Worm (Caenorhabditis elegans): ENCODE data around the gene cal-2.
A peak's percentile ranks its signal among the peaks of the same experiment; 100 is the strongest.

Gene cal-2

DNA sequence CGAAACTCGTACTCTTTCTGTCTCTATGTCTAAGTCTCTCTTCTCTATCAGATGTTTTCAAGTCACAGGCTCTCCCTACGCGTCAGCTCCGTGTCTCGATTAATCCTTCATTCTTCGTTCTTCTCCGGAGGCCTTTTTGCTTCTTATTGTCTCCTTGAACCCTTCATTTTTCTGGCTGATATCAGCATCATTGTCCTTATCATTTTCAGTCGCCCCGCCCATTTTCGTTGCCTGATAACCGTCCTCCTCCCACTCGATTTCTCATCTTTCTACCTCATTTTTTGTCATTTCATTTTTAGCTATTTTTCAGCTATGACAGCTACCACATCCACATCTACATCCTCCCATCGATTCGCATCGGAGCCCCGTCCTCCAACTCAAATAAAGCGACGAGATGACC, 38.4 kb upstream of the cal-2 start, which contains the start of gene B0457.6:
Gene B0457.6, plus strand, starts transcription at position 284 of the 400 bp plus-strand sequence.
- TF ChIP-seq aly-1 (tag; optimal IDR thresholded peaks at IDR 0.05) (no peak), tbx-37 (GFP tag; conservative IDR thresholded peaks at IDR 0.05) (no peak), ets-7 (tag; optimal IDR thresholded peaks at IDR 0.05) (no peak), hmbx-1 (tag; optimal IDR thresholded peaks at IDR 0.05) (no peak), tra-4 (tag; optimal IDR thresholded peaks at IDR 0.05) (no peak), sea-1 (GFP tag; conservative IDR thresholded peaks at IDR 0.05) (no peak), pes-1 (GFP tag; IDR thresholded peaks at IDR 0.05) (no peak), tbx-11 (GFP tag; IDR thresholded peaks at IDR 0.05) (no peak)

DNA sequence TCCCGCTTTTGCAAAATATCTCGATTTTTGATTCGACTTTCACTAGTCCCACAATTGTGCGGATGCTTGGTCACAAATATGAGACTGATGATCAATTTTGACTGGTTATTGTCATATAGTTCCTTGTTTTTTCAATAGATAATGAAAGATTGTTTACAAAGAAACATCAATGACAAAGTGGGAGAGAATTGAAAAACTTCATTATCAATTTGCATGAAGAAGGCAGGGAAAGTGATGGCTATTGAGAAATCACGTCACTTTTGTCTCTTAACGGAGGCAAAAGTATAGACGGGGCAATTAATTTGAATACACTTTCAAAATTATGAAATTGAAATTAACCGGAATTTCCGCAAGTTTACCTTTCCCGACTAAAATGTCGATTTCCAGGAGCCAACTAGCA, 37.3 kb upstream of the cal-2 start:
- TF ChIP-seq ceh-13 (GFP tag; optimal IDR thresholded peaks at IDR 0.05) (no peak), F13C5.2 (tag; optimal IDR thresholded peaks at IDR 0.05) (no peak), B0310.2 (tag; optimal IDR thresholded peaks at IDR 0.05) (no peak), scrt-1 (GFP tag; IDR thresholded peaks at IDR 0.05) (no peak), tbx-11 (GFP tag; IDR thresholded peaks at IDR 0.05) (no peak), hmg-4 (GFP tag; optimal IDR thresholded peaks at IDR 0.05) (no peak), flt-1 (GFP tag; IDR thresholded peaks at IDR 0.05) (no peak), tbx-37 (GFP tag; conservative IDR thresholded peaks at IDR 0.05) (no peak), tra-4 (tag; optimal IDR thresholded peaks at IDR 0.05) (no peak), aly-1 (tag; optimal IDR thresholded peaks at IDR 0.05) (no peak), ceh-36 (tag; optimal IDR thresholded peaks at IDR 0.05) (no peak), ets-7 (tag; optimal IDR thresholded peaks at IDR 0.05) (no peak), hnd-1 (tag; optimal IDR thresholded peaks at IDR 0.05) (no peak), pes-1 (GFP tag; IDR thresholded peaks at IDR 0.05) (no peak), hmbx-1 (tag; optimal IDR thresholded peaks at IDR 0.05) (no peak)

DNA sequence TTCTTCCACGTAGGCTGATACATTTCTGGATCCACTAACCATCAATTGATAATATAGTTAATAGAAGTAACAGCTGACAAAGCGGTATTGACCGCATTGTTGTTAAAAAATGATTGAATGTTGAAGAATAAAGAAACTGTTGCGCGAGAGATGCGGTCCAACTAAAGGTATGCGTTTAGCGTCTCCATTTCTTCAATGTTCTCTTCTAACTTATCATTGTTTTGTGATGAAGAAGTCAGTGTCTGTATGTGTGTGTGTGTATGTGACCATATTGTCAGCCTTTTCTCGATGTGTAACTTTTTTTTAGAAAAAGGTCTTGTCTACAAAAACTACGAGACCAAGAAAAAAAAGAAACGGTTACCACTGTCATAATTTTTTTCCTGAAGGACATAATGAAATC, 34.1 kb upstream of the cal-2 start, which contains the start of gene B0457.2:
Gene B0457.2, minus strand, starts transcription at position 101 of the 400 bp plus-strand sequence.
- TF ChIP-seq ama-1 (optimal IDR thresholded peaks at IDR 0.05), result no peak
- TF ChIP-seq tra-4 (tag; optimal IDR thresholded peaks at IDR 0.05), result no peak
- no peak for TF ChIP-seq tbx-37 (GFP tag; conservative IDR thresholded peaks at IDR 0.05)
- TF ChIP-seq aly-1 (tag; optimal IDR thresholded peaks at IDR 0.05), result no peak
- no peak for TF ChIP-seq hnd-1 (tag; optimal IDR thresholded peaks at IDR 0.05)
- TF ChIP-seq flt-1 (GFP tag; IDR thresholded peaks at IDR 0.05), result no peak
- TF ChIP-seq F13C5.2 (tag; optimal IDR thresholded peaks at IDR 0.05), result no peak
- TF ChIP-seq ceh-36 (tag; optimal IDR thresholded peaks at IDR 0.05), result no peak
- no peak for TF ChIP-seq pes-1 (GFP tag; IDR thresholded peaks at IDR 0.05)
- TF ChIP-seq ets-7 (tag; optimal IDR thresholded peaks at IDR 0.05), result no peak
- TF ChIP-seq B0310.2 (tag; optimal IDR thresholded peaks at IDR 0.05), result no peak
- no peak for TF ChIP-seq hmbx-1 (tag; optimal IDR thresholded peaks at IDR 0.05)
- TF ChIP-seq hmg-4 (GFP tag; optimal IDR thresholded peaks at IDR 0.05), result no peak
- TF ChIP-seq sea-1 (GFP tag; conservative IDR thresholded peaks at IDR 0.05), result no peak

DNA sequence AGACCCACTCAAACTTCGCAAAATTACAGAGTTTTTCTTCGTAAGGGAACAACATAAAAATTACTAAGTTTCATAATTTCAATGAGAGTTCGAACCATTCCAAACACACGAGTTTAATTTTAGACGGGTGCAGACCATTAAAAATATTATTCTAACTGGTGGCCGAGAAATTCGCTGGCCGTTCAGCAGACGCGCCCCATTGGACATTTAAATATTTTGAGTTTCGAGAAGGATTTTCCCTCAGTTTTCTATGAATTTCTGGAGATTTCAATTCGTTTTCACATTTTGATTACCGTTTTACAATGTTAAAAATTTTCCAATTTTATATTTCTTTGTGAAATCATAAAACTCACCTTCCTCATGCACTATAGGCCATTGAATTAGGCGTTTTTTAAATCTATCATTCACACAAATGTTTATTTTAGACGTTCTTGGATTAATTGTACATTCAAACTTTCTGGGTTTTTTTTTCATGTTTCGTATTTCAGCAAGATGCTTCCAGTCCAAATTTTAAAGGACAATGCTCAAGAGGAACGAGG, 33.2 kb upstream of the cal-2 start, which contains the start of gene cct-2:
Gene cct-2, plus strand, starts transcription at position 489 of the 539 bp plus-strand sequence.
- TF ChIP-seq flt-1 (GFP tag; IDR thresholded peaks at IDR 0.05) (peak; percentile 52; the same call in 1 of the 2 replicates), ets-7 (tag; optimal IDR thresholded peaks at IDR 0.05) (peak; percentile 25), scrt-1 (GFP tag; IDR thresholded peaks at IDR 0.05) (no peak)

DNA sequence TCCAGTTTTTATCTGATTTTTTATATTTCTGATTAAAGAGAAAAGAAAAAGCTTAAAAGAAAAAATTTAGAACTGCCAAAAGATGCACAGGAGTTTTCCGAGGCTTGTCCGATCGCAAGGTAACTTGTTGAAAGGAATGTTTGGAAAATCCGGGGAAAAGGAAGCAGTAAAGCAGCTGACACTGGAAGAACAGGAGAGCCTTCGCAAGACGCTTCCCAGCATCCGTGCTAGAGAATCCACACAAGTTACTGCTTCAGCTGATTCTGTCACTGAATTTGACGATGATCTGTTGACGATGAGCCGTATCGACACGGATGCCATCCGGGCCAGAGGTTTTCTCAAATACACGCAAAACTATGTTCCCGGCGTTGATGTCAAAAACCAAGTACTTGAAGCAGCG, 30.7 kb upstream of the cal-2 start, which contains the start of gene mrpl-50:
Gene mrpl-50, plus strand, starts transcription at position 71 of the 400 bp plus-strand sequence.
- TF ChIP-seq ceh-13 (GFP tag; optimal IDR thresholded peaks at IDR 0.05) (no peak), tra-4 (tag; optimal IDR thresholded peaks at IDR 0.05) (peak; percentile 22)

DNA sequence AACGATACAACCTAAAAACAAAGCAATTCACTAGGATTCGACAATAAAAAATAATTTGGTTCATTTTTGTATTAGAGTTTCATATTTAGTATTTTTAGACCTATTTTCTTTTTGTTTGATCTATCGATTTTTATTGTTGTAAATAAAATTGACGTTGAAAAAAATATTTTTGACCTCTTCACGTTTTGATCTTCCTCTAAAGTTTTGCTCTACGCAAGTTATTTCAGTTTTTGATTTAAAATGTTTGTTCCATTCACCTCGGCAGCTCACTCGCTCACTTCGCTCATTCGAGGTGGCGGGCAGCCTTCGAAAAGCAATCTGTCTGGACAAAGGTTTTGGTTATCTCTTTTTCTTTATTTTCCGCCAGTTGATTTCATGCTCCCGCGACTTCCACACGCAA, 29.8 kb upstream of the cal-2 start, which contains the start of gene enol-1:
Gene enol-1, plus strand, starts transcription at position 235 of the 400 bp plus-strand sequence.
- TF ChIP-seq scrt-1 (GFP tag; IDR thresholded peaks at IDR 0.05), result no peak
- TF ChIP-seq tbx-37 (GFP tag; conservative IDR thresholded peaks at IDR 0.05), result no peak
- TF ChIP-seq tbx-11 (GFP tag; IDR thresholded peaks at IDR 0.05), result no peak
- TF ChIP-seq ama-1 (optimal IDR thresholded peaks at IDR 0.05), result no peak

DNA sequence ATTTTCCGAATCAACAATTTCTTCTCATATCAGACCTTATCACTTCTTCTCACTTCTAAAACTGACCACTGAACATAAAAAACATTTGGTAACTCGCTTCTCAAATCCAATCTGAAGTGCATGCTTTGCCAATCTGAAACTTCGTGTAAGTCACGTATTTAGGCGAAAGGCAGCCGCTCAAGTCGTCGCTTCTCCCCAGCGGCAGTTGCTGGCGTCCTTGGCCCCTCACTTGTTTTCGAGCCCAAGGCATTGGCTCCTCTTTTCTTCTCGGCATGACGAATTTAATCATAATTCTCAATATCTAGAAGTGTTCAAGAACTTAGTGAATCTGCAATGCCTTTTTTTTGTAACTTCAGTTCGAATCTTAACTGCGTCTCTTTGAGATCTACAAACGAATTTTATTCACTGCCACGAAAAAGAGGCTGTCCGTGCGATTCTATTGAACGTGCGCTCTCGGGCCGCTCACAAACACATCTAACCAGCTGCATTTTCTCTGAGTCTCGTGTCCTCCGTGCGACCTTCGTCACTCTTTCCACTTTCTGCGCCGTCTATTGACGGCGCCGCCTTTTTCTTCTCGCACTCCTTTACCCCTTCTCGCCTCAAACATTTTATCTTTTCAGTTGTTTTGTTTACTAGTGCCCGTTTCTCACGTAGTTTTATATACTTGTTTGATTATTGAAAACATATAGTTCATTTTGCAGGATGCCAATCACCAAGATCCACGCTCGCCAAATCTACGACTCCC, 28.9 kb upstream of the cal-2 start:
- no peak for TF ChIP-seq hmg-4 (GFP tag; optimal IDR thresholded peaks at IDR 0.05)
- TF ChIP-seq aly-1 (tag; optimal IDR thresholded peaks at IDR 0.05), result no peak
- no peak for TF ChIP-seq flt-1 (GFP tag; IDR thresholded peaks at IDR 0.05)
- no peak for TF ChIP-seq pes-1 (GFP tag; IDR thresholded peaks at IDR 0.05)

DNA sequence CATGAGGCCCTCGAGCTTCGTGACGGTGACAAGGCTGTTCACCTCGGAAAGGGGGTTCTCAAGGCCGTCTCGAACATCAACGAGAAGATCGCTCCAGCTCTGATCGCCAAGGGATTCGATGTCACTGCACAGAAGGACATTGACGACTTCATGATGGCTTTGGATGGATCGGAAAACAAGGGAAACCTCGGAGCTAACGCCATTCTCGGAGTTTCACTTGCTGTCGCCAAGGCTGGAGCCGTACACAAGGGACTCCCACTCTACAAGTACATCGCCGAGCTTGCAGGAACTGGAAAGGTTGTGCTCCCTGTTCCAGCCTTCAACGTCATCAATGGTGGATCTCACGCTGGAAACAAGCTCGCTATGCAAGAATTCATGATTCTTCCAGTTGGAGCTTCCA, 28.1 kb upstream of the cal-2 start:
- TF ChIP-seq hmg-4 (GFP tag; optimal IDR thresholded peaks at IDR 0.05), result no peak
- no peak for TF ChIP-seq tra-4 (tag; optimal IDR thresholded peaks at IDR 0.05)
- TF ChIP-seq hnd-1 (tag; optimal IDR thresholded peaks at IDR 0.05), result no peak
- TF ChIP-seq tbx-37 (GFP tag; conservative IDR thresholded peaks at IDR 0.05), result no peak
- no peak for TF ChIP-seq flt-1 (GFP tag; IDR thresholded peaks at IDR 0.05)
- no peak for TF ChIP-seq tbx-11 (GFP tag; IDR thresholded peaks at IDR 0.05)
- no peak for TF ChIP-seq ama-1 (optimal IDR thresholded peaks at IDR 0.05)
- no peak for TF ChIP-seq ceh-13 (GFP tag; optimal IDR thresholded peaks at IDR 0.05)
- TF ChIP-seq B0310.2 (tag; optimal IDR thresholded peaks at IDR 0.05), result no peak
- TF ChIP-seq ets-7 (tag; optimal IDR thresholded peaks at IDR 0.05), result no peak
- TF ChIP-seq ceh-36 (tag; optimal IDR thresholded peaks at IDR 0.05), result no peak
- no peak for TF ChIP-seq scrt-1 (GFP tag; IDR thresholded peaks at IDR 0.05)
- no peak for TF ChIP-seq pes-1 (GFP tag; IDR thresholded peaks at IDR 0.05)
- TF ChIP-seq sea-1 (GFP tag; conservative IDR thresholded peaks at IDR 0.05), result no peak
- no peak for TF ChIP-seq F13C5.2 (tag; optimal IDR thresholded peaks at IDR 0.05)
- no peak for TF ChIP-seq aly-1 (tag; optimal IDR thresholded peaks at IDR 0.05)
- no peak for TF ChIP-seq hmbx-1 (tag; optimal IDR thresholded peaks at IDR 0.05)
